Fruit fly (Drosophila melanogaster) whole organism, wandering third instar larva: ENCODE measurements around the gene fu.

ENCODE experiments used
- Abd-B ChIP-seq: fragments of >200 bp; optimal IDR thresholded peaks from 2 replicates; lab custom pipeline; 2017; ENCODE audit warnings: missing biosample characterization, missing genetic modification characterization
- Rel ChIP-seq, 2 experiments: fragments of 200-800 bp; sonication (Bioruptor generic) in 1 of 2; optimal IDR thresholded peaks; 2 replicates in 1 of 2; 3 replicates in 1 of 2; lab custom pipeline; 2016 to 2019; ENCODE audit warnings: mild to moderate bottlenecking in 2 of 2, missing biosample characterization in 2 of 2, missing genetic modification characterization in 2 of 2, moderate library complexity in 1 of 2
- lola ChIP-seq: fragments of >200 bp; optimal IDR thresholded peaks from 2 replicates; lab custom pipeline; 2017; ENCODE audit warnings: missing biosample characterization, missing genetic modification characterization
- pan ChIP-seq: fragments of >200 bp; optimal IDR thresholded peaks from 2 replicates; lab custom pipeline; 2017

DNA sequence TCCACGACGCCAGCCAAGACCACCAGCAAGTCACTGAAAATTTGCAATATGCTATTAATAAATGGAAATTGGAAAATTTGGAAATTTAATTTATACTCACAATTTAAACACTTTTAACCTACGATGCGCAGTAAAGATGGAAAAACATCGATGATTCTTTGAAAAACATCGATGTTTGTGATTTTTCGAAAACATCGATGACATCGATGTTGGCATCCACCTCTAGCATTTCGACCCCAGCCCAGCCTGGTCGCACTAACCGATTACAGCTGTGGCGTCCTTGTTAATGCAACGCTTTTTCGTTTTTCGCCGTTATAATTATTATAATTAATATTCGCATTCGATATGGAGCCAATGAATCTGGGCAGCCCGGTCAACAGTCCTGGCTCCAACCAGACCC, 9.6 kb upstream of the fu start, which contains the start of gene Nup35:
- no peak for TF ChIP-seq Rel (GFP tag; optimal IDR thresholded peaks at IDR 0.05; lab: Kevin White, UChicago)
- TF ChIP-seq Rel (tag; optimal IDR thresholded peaks at IDR 0.05; lab: Kevin White, UChicago), result no peak
- no peak for TF ChIP-seq lola (GFP tag; lab: Kevin White, UChicago)
- TF ChIP-seq Abd-B (GFP tag; lab: Kevin White, UChicago), result no peak
- TF ChIP-seq pan (lab: Kevin White, UChicago), result no peak
